Fruit fly (Drosophila melanogaster) whole organism, embryonic: Measurements from ENCODE around the gene Exo70.

Experiments
- ATbp ChIP-seq: fragments of 200-800 bp; sonication (Bioruptor generic); optimal IDR thresholded peaks from 2 replicates; lab custom pipeline; 2017; ENCODE audit warnings: missing biosample characterization, mild to moderate bottlenecking, missing genetic modification characterization, missing genetic modification reagents
- CG10321 ChIP-seq: fragments of 200-800 bp; sonication (Bioruptor generic); IDR thresholded peaks from 2 replicates; pipeline ENCODE4 v1.3.6; 2022; ENCODE audit warnings: missing biosample characterization, missing genetic modification characterization
- CG11696 ChIP-seq: fragments of 200-800 bp; sonication (Bioruptor generic); IDR thresholded peaks from 2 replicates; pipeline ENCODE4 v1.3.6; 2022; ENCODE audit warnings: missing biosample characterization, missing genetic modification characterization
- CG12769 ChIP-seq: fragments of 200-800 bp; sonication (Bioruptor generic); optimal IDR thresholded peaks from 2 replicates; lab custom pipeline; 2019; ENCODE audit warnings: missing biosample characterization, mild to moderate bottlenecking, missing genetic modification characterization, moderate library complexity
- CG13775 ChIP-seq: fragments of 200-800 bp; sonication (Bioruptor generic); optimal IDR thresholded peaks from 3 replicates; lab custom pipeline; 2017; ENCODE audit warnings: missing biosample characterization, mild to moderate bottlenecking, missing genetic modification characterization
- CG13894 ChIP-seq: fragments of 200-800 bp; sonication (Bioruptor generic); optimal IDR thresholded peaks from 3 replicates; lab custom pipeline; 2018; ENCODE audit warnings: missing biosample characterization, mild to moderate bottlenecking, missing genetic modification characterization, moderate library complexity
- CG14710 ChIP-seq: fragments of 200-800 bp; sonication (Bioruptor generic); optimal IDR thresholded peaks from 3 replicates; lab custom pipeline; 2019; ENCODE audit warnings: missing biosample characterization, mild to moderate bottlenecking, missing genetic modification characterization, moderate library complexity
- CG1792 ChIP-seq: fragments of 200-800 bp; sonication (Bioruptor generic); optimal IDR thresholded peaks from 2 replicates; lab custom pipeline; 2016; ENCODE audit warnings: missing biosample characterization, missing genetic modification characterization
- CG32772 ChIP-seq: fragments of 200-800 bp; sonication (Bioruptor generic); IDR thresholded peaks from 2 replicates; pipeline ENCODE4 v1.3.6; 2022; ENCODE audit warnings: missing biosample characterization, missing genetic modification characterization
- CG33557 ChIP-seq: fragments of 200-800 bp; sonication (Bioruptor generic); optimal IDR thresholded peaks from 2 replicates; lab custom pipeline; 2019; ENCODE audit warnings: missing biosample characterization, mild to moderate bottlenecking, missing genetic modification characterization, moderate library complexity
- CG4360 ChIP-seq: fragments of 200-800 bp; sonication (Bioruptor generic); IDR thresholded peaks from 2 replicates; pipeline ENCODE4 v1.3.6; 2022; ENCODE audit warnings: missing biosample characterization, missing genetic modification characterization
- CG4404 ChIP-seq: fragments of 200-800 bp; sonication (Bioruptor generic); IDR thresholded peaks from 2 replicates; pipeline ENCODE4 v1.3.6; 2022; ENCODE audit warnings: missing biosample characterization, missing genetic modification characterization
- CG6765 ChIP-seq: fragments of 200-800 bp; sonication (Bioruptor generic); optimal IDR thresholded peaks from 3 replicates; lab custom pipeline; 2017; ENCODE audit warnings: missing biosample characterization, mild to moderate bottlenecking, missing genetic modification characterization
- CG6813 ChIP-seq: fragments of 200-800 bp; sonication (Bioruptor generic); optimal IDR thresholded peaks from 2 replicates; lab custom pipeline; 2017; ENCODE audit warnings: missing biosample characterization, missing genetic modification characterization, mild to moderate bottlenecking, moderate library complexity, missing genetic modification reagents
- CG7357 ChIP-seq: fragments of 200-800 bp; sonication (Bioruptor generic); IDR thresholded peaks from 3 replicates; pipeline ENCODE4 v1.3.6; 2022; ENCODE audit warnings: missing biosample characterization, missing genetic modification characterization
- CG8478 ChIP-seq: fragments of >200 bp; optimal IDR thresholded peaks from 2 replicates; lab custom pipeline; 2018
- CTCF ChIP-seq: fragments of 200-800 bp; sonication (Bioruptor generic); optimal IDR thresholded peaks from 2 replicates; lab custom pipeline; 2017; ENCODE audit warnings: missing biosample characterization, mild to moderate bottlenecking, missing genetic modification characterization, moderate library complexity
- CkIIα-i1 ChIP-seq: fragments of 200-800 bp; sonication (Bioruptor generic); IDR thresholded peaks from 2 replicates; pipeline ENCODE4 v1.3.6; 2022; ENCODE audit warnings: missing biosample characterization, missing genetic modification characterization
- CoRest ChIP-seq: fragments of 200-800 bp; sonication (Bioruptor generic); optimal IDR thresholded peaks from 3 replicates; lab custom pipeline; 2018; ENCODE audit warnings: missing biosample characterization, mild to moderate bottlenecking, missing genetic modification characterization, moderate library complexity
- CrebB ChIP-seq: fragments of 200-800 bp; sonication (Bioruptor generic); optimal IDR thresholded peaks from 3 replicates; lab custom pipeline; 2018; ENCODE audit warnings: missing biosample characterization, mild to moderate bottlenecking, missing genetic modification characterization
- Ets97D ChIP-seq: fragments of 200-800 bp; sonication (Bioruptor generic); optimal IDR thresholded peaks from 3 replicates; lab custom pipeline; 2016; ENCODE audit warnings: missing biosample characterization, missing genetic modification characterization
- HmgD ChIP-seq: fragments of 200-800 bp; sonication (Bioruptor generic); optimal IDR thresholded peaks from 3 replicates; lab custom pipeline; 2016; ENCODE audit warnings: missing biosample characterization, missing genetic modification characterization
- MESR4 ChIP-seq: fragments of 200-800 bp; sonication (Bioruptor generic); optimal IDR thresholded peaks from 2 replicates; lab custom pipeline; 2018; ENCODE audit warnings: missing biosample characterization, mild to moderate bottlenecking, missing genetic modification characterization, moderate library complexity
- MTF-1 ChIP-seq: fragments of 200-800 bp; sonication (Bioruptor generic); optimal IDR thresholded peaks from 2 replicates; lab custom pipeline; 2018; ENCODE audit warnings: missing biosample characterization, mild to moderate bottlenecking, missing genetic modification characterization, borderline replicate concordance
- Meics ChIP-seq: fragments of 200-800 bp; sonication (Bioruptor generic); optimal IDR thresholded peaks from 2 replicates; lab custom pipeline; 2017; ENCODE audit warnings: missing biosample characterization, mild to moderate bottlenecking, missing genetic modification characterization
- Neu2 ChIP-seq: fragments of 200-800 bp; sonication (Bioruptor generic); optimal IDR thresholded peaks from 3 replicates; lab custom pipeline; 2016; ENCODE audit warnings: missing biosample characterization, missing genetic modification characterization, borderline replicate concordance
- Pdp1 ChIP-seq, 2 experiments: fragments of 200-800 bp; sonication (Bioruptor generic); optimal IDR thresholded peaks; 3 replicates each; lab custom pipeline; 2016; ENCODE audit warnings: missing biosample characterization in 2 of 2, missing genetic modification characterization in 2 of 2, mild to moderate bottlenecking in 1 of 2, moderate library complexity in 1 of 2
- Ptx1 ChIP-seq: fragments of 200-800 bp; sonication (Bioruptor generic); IDR thresholded peaks from 2 replicates; pipeline ENCODE4 v1.3.6; 2022; ENCODE audit warnings: missing biosample characterization, missing genetic modification characterization
- Sox100B ChIP-seq: fragments of 200-800 bp; sonication (Bioruptor generic); optimal IDR thresholded peaks from 3 replicates; lab custom pipeline; 2018; ENCODE audit warnings: missing biosample characterization, mild to moderate bottlenecking, missing genetic modification characterization
- TFAM ChIP-seq: fragments of 200-800 bp; sonication (Bioruptor generic); optimal IDR thresholded peaks from 2 replicates; lab custom pipeline; 2017; ENCODE audit warnings: missing biosample characterization, missing genetic modification characterization, inconsistent platforms
- bowl ChIP-seq: fragments of 200-800 bp; sonication (Bioruptor generic); IDR thresholded peaks from 2 replicates; pipeline ENCODE4 v1.3.6; 2022; ENCODE audit warnings: missing biosample characterization, missing genetic modification characterization
- bsh ChIP-seq, 2 experiments: fragments of 200-800 bp; sonication (Bioruptor generic); optimal IDR thresholded peaks; 2 replicates each; lab custom pipeline; 2017 to 2018; ENCODE audit warnings: mild to moderate bottlenecking in 2 of 2, missing biosample characterization in 2 of 2, missing genetic modification characterization in 2 of 2, moderate library complexity in 1 of 2
- cg ChIP-seq: fragments of 200-800 bp; sonication (Bioruptor generic); optimal IDR thresholded peaks from 3 replicates; lab custom pipeline; 2019; ENCODE audit warnings: missing biosample characterization, mild to moderate bottlenecking, missing genetic modification characterization, moderate library complexity
- chinmo ChIP-seq: fragments of 200-800 bp; sonication (Bioruptor generic); IDR thresholded peaks from 4 replicates; pipeline ENCODE4 v1.3.6; 2022; ENCODE audit warnings: missing biosample characterization, missing genetic modification characterization; ENCODE audit not compliant: partially characterized antibody
- corto ChIP-seq: fragments of 200-800 bp; sonication (Bioruptor generic); optimal IDR thresholded peaks from 2 replicates; lab custom pipeline; 2016; ENCODE audit warnings: missing biosample characterization, mild to moderate bottlenecking, missing genetic modification characterization, moderate library complexity
- dpn ChIP-seq, 2 experiments: fragments of 200-800 bp; sonication (Bioruptor generic); optimal IDR thresholded peaks; 3 replicates each; lab custom pipeline; 2016; ENCODE audit warnings: missing biosample characterization in 2 of 2, missing genetic modification characterization in 2 of 2
- esg ChIP-seq: fragments of 200-800 bp; sonication (Bioruptor generic); conservative IDR thresholded peaks from 2 replicates; pipeline ENCODE4 v1.3.6; 2022; ENCODE audit warnings: missing biosample characterization, missing genetic modification characterization
- fd3F ChIP-seq: fragments of 200-800 bp; sonication (Bioruptor generic); optimal IDR thresholded peaks from 2 replicates; lab custom pipeline; 2018; ENCODE audit warnings: missing biosample characterization, mild to moderate bottlenecking, missing genetic modification characterization, moderate library complexity
- grn ChIP-seq: fragments of 200-800 bp; sonication (Bioruptor generic); optimal IDR thresholded peaks from 3 replicates; lab custom pipeline; 2017; ENCODE audit warnings: missing biosample characterization, missing genetic modification characterization
- klu ChIP-seq: fragments of 200-800 bp; sonication (Bioruptor generic); IDR thresholded peaks from 2 replicates; pipeline ENCODE4 v1.3.6; 2022; ENCODE audit warnings: missing biosample characterization, missing genetic modification characterization
- phol ChIP-seq: fragments of 200-800 bp; sonication (Bioruptor generic); optimal IDR thresholded peaks from 3 replicates; lab custom pipeline; 2018; ENCODE audit warnings: missing biosample characterization, mild to moderate bottlenecking, missing genetic modification characterization, moderate library complexity
- ssp ChIP-seq: fragments of 200-800 bp; sonication (Bioruptor generic); IDR thresholded peaks from 2 replicates; pipeline ENCODE4 v1.3.6; 2022; ENCODE audit warnings: missing biosample characterization, missing genetic modification characterization
- tio ChIP-seq: fragments of 200-800 bp; sonication (Bioruptor generic); optimal IDR thresholded peaks from 2 replicates; lab custom pipeline; 2017; ENCODE audit warnings: missing biosample characterization, missing genetic modification characterization, inconsistent platforms
- toy ChIP-seq: fragments of 200-800 bp; sonication (Bioruptor generic); IDR thresholded peaks from 2 replicates; pipeline ENCODE4 v1.3.6; 2022; ENCODE audit warnings: missing biosample characterization, missing genetic modification characterization
- trem ChIP-seq: fragments of 200-800 bp; optimal IDR thresholded peaks from 3 replicates; lab custom pipeline; 2019; ENCODE audit warnings: missing biosample characterization, mild to moderate bottlenecking, missing genetic modification characterization, moderate library complexity
- trh ChIP-seq: fragments of 200-800 bp; sonication (Bioruptor generic); optimal IDR thresholded peaks from 2 replicates; lab custom pipeline; 2016; ENCODE audit warnings: missing biosample characterization, missing genetic modification characterization
- vfl ChIP-seq: fragments of 200-800 bp; sonication (Bioruptor generic); optimal IDR thresholded peaks from 2 replicates; lab custom pipeline; 2016; ENCODE audit warnings: missing biosample characterization, missing genetic modification characterization
- zfh2 ChIP-seq: fragments of 200-800 bp; sonication (Bioruptor generic); optimal IDR thresholded peaks from 2 replicates; lab custom pipeline; 2016; ENCODE audit warnings: missing biosample characterization, missing genetic modification characterization

The Exo70 gene

dm6 chr3L:8441745-8442575 is 30.3 kb downstream of the Exo70 start, which contains the start of gene Unr (continued):
- TF ChIP-seq cg, result peak; percentile 97
- TF ChIP-seq CG12769 (tag; lab: Kevin White, UChicago), result peak; percentile 79
- peak; percentile 65 for TF ChIP-seq CG33557 (GFP tag; lab: Kevin White, UChicago)
- TF ChIP-seq CG4404 (GFP tag; lab: Robert Waterston, UW), result no peak
- TF ChIP-seq tio (GFP tag; lab: Kevin White, UChicago), result peak; percentile 58
- TF ChIP-seq CG32772 (GFP tag; lab: Robert Waterston, UW), result no peak; the same call in 1 of the 2 replicates
- peak; percentile 27 for TF ChIP-seq TFAM (GFP tag; lab: Kevin White, UChicago)
- TF ChIP-seq CkIIα-i1 (GFP tag; lab: Robert Waterston, UW), result no peak
- TF ChIP-seq CrebB (tag; lab: Kevin White, UChicago), result peak; percentile 52
- TF ChIP-seq dpn (GFP tag; optimal IDR thresholded peaks at IDR 0.05; lab: Kevin White, UChicago), result peak; percentile 83 to 86
- peak; percentile 53 for TF ChIP-seq CG14710 (tag; lab: Kevin White, UChicago)
- peak; percentile 27; the same call in 1 of the 2 replicates for TF ChIP-seq CG10321 (GFP tag; lab: Robert Waterston, UW)
- TF ChIP-seq CoRest, result peak; percentile 68
- peak; percentile 76 for TF ChIP-seq CG6813 (GFP tag; lab: Kevin White, UChicago)
- TF ChIP-seq fd3F (GFP tag; lab: Kevin White, UChicago), result peak; percentile 53
- TF ChIP-seq ATbp (GFP tag; lab: Kevin White, UChicago), result peak; percentile 69
- peak; percentile 76 for TF ChIP-seq Ptx1 (GFP tag; lab: Robert Waterston, UW)
- TF ChIP-seq CG6765 (GFP tag; lab: Kevin White, UChicago), result peak; percentile 65
- peak; percentile 33 for TF ChIP-seq MTF-1 (GFP tag; lab: Kevin White, UChicago)
- peak in 1 of 2 experiments; percentile 77 for TF ChIP-seq bsh (GFP tag; optimal IDR thresholded peaks at IDR 0.05; lab: Kevin White, UChicago)
- TF ChIP-seq CG7357 (GFP tag; lab: Robert Waterston, UW), result peak; percentile 45; the same call in 1 of the 3 replicates
- peak; percentile 67 for TF ChIP-seq CG13775 (GFP tag; lab: Kevin White, UChicago)
- no peak; the same call in 1 of the 2 replicates for TF ChIP-seq klu (GFP tag; lab: Robert Waterston, UW)
- peak; percentile 65 for TF ChIP-seq CG1792 (GFP tag; lab: Kevin White, UChicago)
- peak; percentile 21 for TF ChIP-seq grn (GFP tag; lab: Kevin White, UChicago)
- TF ChIP-seq bowl (GFP tag; lab: Robert Waterston, UW), result peak; percentile 60; the same call in 1 of the 2 replicates
- TF ChIP-seq corto (GFP tag; lab: Kevin White, UChicago), result peak; percentile 71
- TF ChIP-seq trh (GFP tag; lab: Kevin White, UChicago), result peak; percentile 63
- TF ChIP-seq esg (GFP tag; lab: Robert Waterston, UW), result peak; percentile 56
- peak; percentile 85 for TF ChIP-seq MESR4
- TF ChIP-seq HmgD (GFP tag; lab: Kevin White, UChicago), result peak; percentile 79
- TF ChIP-seq CG13894 (tag; lab: Kevin White, UChicago), result no peak
- TF ChIP-seq CG4360 (GFP tag; lab: Robert Waterston, UW), result peak; percentile 64
- no peak for TF ChIP-seq Neu2 (GFP tag; lab: Kevin White, UChicago)
- TF ChIP-seq vfl, result peak; percentile 67
- TF ChIP-seq CG8478, result no peak
- TF ChIP-seq Meics (GFP tag; lab: Kevin White, UChicago), result peak; percentile 79
- peak; percentile 83 for TF ChIP-seq Ets97D
- TF ChIP-seq Sox100B, result peak; percentile 65
- peak; percentile 63 for TF ChIP-seq trem (tag; lab: Kevin White, UChicago)
- TF ChIP-seq toy (GFP tag; lab: Robert Waterston, UW), result 0 out of 2 replicates have a peak, but pooled peaks have one; percentile 13
- no peak for TF ChIP-seq CTCF (GFP tag; lab: Kevin White, UChicago)
- peak; percentile 99 for TF ChIP-seq phol
- peak; percentile 71 for TF ChIP-seq CG11696 (GFP tag; lab: Robert Waterston, UW)
- TF ChIP-seq zfh2 (GFP tag; lab: Kevin White, UChicago), result peak; percentile 88
- TF ChIP-seq Pdp1 (GFP tag; optimal IDR thresholded peaks at IDR 0.05; lab: Kevin White, UChicago), result peak; percentile 72 to 75
- 0 out of 4 replicates have a peak, but pooled peaks have one; percentile 60 for TF ChIP-seq chinmo (GFP tag; lab: Robert Waterston, UW)
- peak; percentile 50; the same call in 1 of the 2 replicates for TF ChIP-seq ssp
